Worm (Caenorhabditis elegans): ENCODE measurements around the gene srx-64.

srx-64 gene

DNA sequence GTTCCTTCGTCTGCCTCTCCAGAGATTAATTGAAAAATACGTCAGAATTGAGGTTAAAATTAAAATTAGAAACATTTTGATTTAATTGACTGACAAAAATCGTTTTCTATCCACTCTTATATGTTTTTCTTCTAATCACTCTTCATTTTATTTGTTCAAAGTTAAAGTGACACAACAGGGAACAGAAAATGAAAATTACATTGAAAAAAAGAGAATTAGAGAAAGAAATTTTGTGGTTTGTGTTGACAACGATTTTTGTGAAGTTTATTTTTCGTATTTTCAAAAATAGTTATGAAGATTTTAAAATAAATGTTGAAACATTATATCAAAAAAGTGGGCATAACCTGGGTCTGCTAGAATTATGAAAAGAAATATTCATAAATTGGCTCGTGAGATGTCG lies 28.4 kb downstream of the srx-64 start, which contains the start of gene cyp-34A5:
TSS of gene cyp-34A5 (minus strand) at position 101 of the 400 bp plus-strand sequence.
- TF ChIP-seq ZK185.1 (tag; optimal IDR thresholded peaks at IDR 0.05; ENCODE audit: poor library complexity, severe bottlenecking) (no peak), xnd-1 (tag; optimal IDR thresholded peaks at IDR 0.05) (no peak), egl-44 (GFP tag; IDR thresholded peaks at IDR 0.05) (no peak), repo-1 (tag; optimal IDR thresholded peaks at IDR 0.05) (no peak), C17E4.6 (GFP tag; IDR thresholded peaks at IDR 0.05) (no peak), attf-3 (GFP tag; conservative IDR thresholded peaks at IDR 0.05) (no peak), rec-8 (tag; optimal IDR thresholded peaks at IDR 0.05) (no peak), F39B2.1 (GFP tag; IDR thresholded peaks at IDR 0.05) (no peak), him-1 (tag; optimal IDR thresholded peaks at IDR 0.05) (no peak), lsy-27 (tag; optimal IDR thresholded peaks at IDR 0.05; ENCODE audit: borderline replicate concordance, insufficient read depth) (no peak), F49E8.2 (tag; optimal IDR thresholded peaks at IDR 0.05; ENCODE audit: insufficient read depth) (no peak), snpc-1.1 (tag; optimal IDR thresholded peaks at IDR 0.05; ENCODE audit: insufficient read depth) (no peak), ceh-79 (tag; optimal IDR thresholded peaks at IDR 0.05) (no peak)

DNA sequence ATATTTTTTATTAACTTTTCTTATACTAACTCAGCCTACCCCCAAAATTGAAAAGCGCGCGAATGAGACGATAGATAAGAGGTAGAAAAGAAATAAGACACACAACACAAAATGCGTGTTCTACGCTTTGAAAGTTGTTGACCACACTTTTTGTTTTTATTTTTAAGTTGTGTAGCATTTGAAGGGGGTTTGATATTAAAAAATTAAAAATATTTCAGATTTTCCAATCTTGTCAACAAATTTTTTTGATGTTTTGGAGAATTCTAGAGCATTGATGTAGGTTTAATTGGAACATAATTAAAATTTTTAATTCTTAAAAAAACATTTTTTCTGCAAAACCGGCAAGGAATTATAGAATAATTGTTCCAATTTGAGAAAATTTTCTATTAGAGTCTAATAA lies 32.0 kb downstream of the srx-64 start, which contains the start of gene cyp-34A6:
TSS of gene cyp-34A6 (minus strand) at position 101 of the 400 bp plus-strand sequence.
- TF ChIP-seq ztf-22 (GFP tag; optimal IDR thresholded peaks at IDR 0.05) (no peak), let-526 (GFP tag; IDR thresholded peaks at IDR 0.05) (no peak), lsl-1 (GFP tag; optimal IDR thresholded peaks at IDR 0.05) (no peak), T26A5.8 (tag; optimal IDR thresholded peaks at IDR 0.05) (no peak), B0336.3 (GFP tag; IDR thresholded peaks at IDR 0.05) (no peak), F52B5.7 (tag; optimal IDR thresholded peaks at IDR 0.05) (no peak), madf-6 (GFP tag; IDR thresholded peaks at IDR 0.05) (no peak), K11D2.4 (GFP tag; IDR thresholded peaks at IDR 0.05) (no peak), madf-10 (tag; optimal IDR thresholded peaks at IDR 0.05) (no peak), F23B12.7 (tag; optimal IDR thresholded peaks at IDR 0.05; ENCODE audit: insufficient read depth) (no peak), ccch-3 (GFP tag; optimal IDR thresholded peaks at IDR 0.05) (no peak), B0019.2 (GFP tag; conservative IDR thresholded peaks at IDR 0.05) (no peak), ceh-91 (GFP tag; IDR thresholded peaks at IDR 0.05) (no peak), mel-28 (tag; optimal IDR thresholded peaks at IDR 0.05; ENCODE audit: borderline replicate concordance) (no peak), T07F8.4 (tag; optimal IDR thresholded peaks at IDR 0.05) (no peak), atf-7 (tag; optimal IDR thresholded peaks at IDR 0.05) (no peak), lin-26 (GFP tag; IDR thresholded peaks at IDR 0.05) (no peak), sdz-38 (tag; optimal IDR thresholded peaks at IDR 0.05) (no peak), ztf-25 (GFP tag; IDR thresholded peaks at IDR 0.05) (no peak)

DNA sequence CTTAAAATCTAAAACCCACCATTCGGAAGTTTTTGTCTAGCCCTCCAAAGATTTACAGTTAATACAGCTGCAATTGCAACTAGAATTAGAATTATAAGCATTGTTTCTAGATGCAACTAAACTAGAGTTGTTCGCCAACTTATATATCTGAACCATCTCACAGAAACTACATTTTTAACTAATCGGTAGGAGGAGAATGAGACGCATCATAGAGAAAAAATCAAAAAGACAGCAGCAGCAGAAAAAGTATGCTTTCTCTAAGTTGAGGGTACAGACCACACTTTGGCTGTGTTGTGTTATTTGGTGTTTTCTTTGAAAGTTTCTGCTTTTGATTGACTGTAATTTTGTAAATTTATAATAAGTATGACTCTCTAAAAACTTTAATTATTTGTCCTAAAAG lies 34.5 kb downstream of the srx-64 start, which contains the start of gene cyp-34A7:
TSS of gene cyp-34A7 (minus strand) at position 101 of the 400 bp plus-strand sequence.
- no peak for TF ChIP-seq attf-6 (GFP tag; IDR thresholded peaks at IDR 0.05)
- TF ChIP-seq akir-1 (GFP tag; optimal IDR thresholded peaks at IDR 0.05): no peak
- no peak for TF ChIP-seq fkh-3 (tag; optimal IDR thresholded peaks at IDR 0.05)
- TF ChIP-seq Y53G8AR.9 (GFP tag; conservative IDR thresholded peaks at IDR 0.05): no peak
- TF ChIP-seq nhr-27 (tag; optimal IDR thresholded peaks at IDR 0.05): no peak
- no peak for TF ChIP-seq ets-4 (GFP tag; optimal IDR thresholded peaks at IDR 0.05)
- TF ChIP-seq die-1 (tag; optimal IDR thresholded peaks at IDR 0.05): no peak
- no peak for TF ChIP-seq F10E7.11 (tag; optimal IDR thresholded peaks at IDR 0.05)
- TF ChIP-seq egl-44 (GFP tag; IDR thresholded peaks at IDR 0.05): no peak
- TF ChIP-seq sdz-38 (tag; optimal IDR thresholded peaks at IDR 0.05): no peak
- no peak for TF ChIP-seq mcd-1 (GFP tag; IDR thresholded peaks at IDR 0.05)
- TF ChIP-seq lsy-27 (tag; optimal IDR thresholded peaks at IDR 0.05; ENCODE audit: borderline replicate concordance, insufficient read depth): no peak
- TF ChIP-seq madf-3 (GFP tag; IDR thresholded peaks at IDR 0.05): no peak
- TF ChIP-seq pha-4 (tag; optimal IDR thresholded peaks at IDR 0.05): no peak
- no peak for TF ChIP-seq hlh-26 (GFP tag; conservative IDR thresholded peaks at IDR 0.05)
- no peak for TF ChIP-seq him-1 (tag; optimal IDR thresholded peaks at IDR 0.05)
- TF ChIP-seq ceh-100 (GFP tag; IDR thresholded peaks at IDR 0.05): no peak
- TF ChIP-seq let-526 (GFP tag; IDR thresholded peaks at IDR 0.05): no peak
- TF ChIP-seq cebp-1 (GFP tag; IDR thresholded peaks at IDR 0.05): no peak
- no peak for TF ChIP-seq cebp-1 (tag; optimal IDR thresholded peaks at IDR 0.05)
